Worm (Caenorhabditis elegans) whole organism, mixed stage, embryonic: Measurements from ENCODE around the gene ZK622.1.

ENCODE experiments used
- mep-1 ChIP-seq: fragments of 150-350 bp; optimal IDR thresholded peaks from 2 replicates; lab custom pipeline; 2017; ENCODE audit warnings: missing biosample characterization, missing genetic modification reagents, missing genetic modification characterization, inconsistent platforms
- snpc-4 ChIP-seq: fragments of 150-350 bp; optimal IDR thresholded peaks from 2 replicates; lab custom pipeline; 2014; ENCODE audit warnings: missing biosample characterization, missing genetic modification characterization

DNA sequence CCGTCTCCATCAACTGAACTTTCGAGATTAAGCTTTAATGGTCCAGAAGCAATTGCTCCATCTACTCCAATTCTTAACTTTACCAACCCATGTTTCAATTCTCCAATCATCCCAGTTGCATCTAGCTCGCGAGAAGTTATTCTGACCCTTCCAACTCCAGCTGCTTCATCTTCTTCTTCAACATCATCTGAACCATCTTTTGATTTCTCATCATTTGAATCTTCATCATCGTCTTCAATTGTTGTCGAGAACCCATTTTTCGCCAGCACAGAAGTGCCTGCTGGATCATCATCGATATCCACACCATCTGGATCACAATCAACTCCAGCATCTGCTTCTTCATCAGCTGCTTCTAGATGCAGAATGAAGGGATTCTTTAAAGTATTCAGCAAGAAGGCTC lies 45.9 kb downstream of the ZK622.1 start:
- no peak for TF ChIP-seq mep-1 (tag; lab: Kevin White, UChicago)
- TF ChIP-seq snpc-4 (tag; lab: Kevin White, UChicago): no peak
